Worm (Caenorhabditis elegans) whole organism, L4 larva: ENCODE measurements around the gene vit-3.

Experiments
- F26F4.8 ChIP-seq: fragments of 200-800 bp; sonication (Bioruptor generic); conservative IDR thresholded peaks from 2 replicates; pipeline ENCODE4 v1.3.6; 2022; ENCODE audit warnings: missing genetic modification characterization, missing compliant biosample characterization
- F44E2.7 ChIP-seq: fragments of 200-800 bp; sonication (Bioruptor generic); IDR thresholded peaks from 2 replicates; pipeline ENCODE4 v2.1.2; 2022; ENCODE audit warnings: missing genetic modification characterization, missing compliant biosample characterization
- Y105C5A.15 ChIP-seq: fragments of 200-800 bp; sonication (Bioruptor generic); IDR thresholded peaks from 2 replicates; pipeline ENCODE4 v1.3.6; 2022; ENCODE audit warnings: missing genetic modification characterization, missing compliant biosample characterization
- Y5F2A.4 ChIP-seq: fragments of 200-800 bp; sonication (Bioruptor generic); optimal IDR thresholded peaks from 2 replicates; lab custom pipeline; 2018; ENCODE audit warnings: mild to moderate bottlenecking, missing genetic modification characterization, missing compliant biosample characterization
- arid-1 ChIP-seq: fragments of 200-800 bp; sonication (Bioruptor generic); conservative IDR thresholded peaks from 2 replicates; pipeline ENCODE4 v1.3.6; 2022; ENCODE audit warnings: missing genetic modification reagents, missing genetic modification characterization, missing compliant biosample characterization
- attf-4 ChIP-seq: sonication (generic microtip); optimal IDR thresholded peaks from 3 replicates; lab custom pipeline; 2017; ENCODE audit warnings: missing biosample characterization, missing genetic modification characterization
- ces-1 ChIP-seq: fragments of 150-350 bp; sonication (generic microtip); optimal IDR thresholded peaks from 4 replicates; lab custom pipeline; 2014; ENCODE audit warnings: missing biosample characterization, missing genetic modification reagents, missing genetic modification characterization
- ctbp-1 ChIP-seq: fragments of 200-800 bp; sonication (Bioruptor generic); IDR thresholded peaks from 2 replicates; pipeline ENCODE4 v1.3.6; 2022; ENCODE audit warnings: missing genetic modification reagents, missing genetic modification characterization, missing compliant biosample characterization
- daf-16 ChIP-seq, 3 experiments: sonication (generic microtip); optimal IDR thresholded peaks; 2 replicates each; lab custom pipeline; 2016 to 2017; ENCODE audit warnings: missing genetic modification characterization in 3 of 3, missing genetic modification reagents in 3 of 3, mild to moderate bottlenecking in 2 of 3, missing compliant biosample characterization in 2 of 3, missing biosample characterization in 1 of 3, moderate library complexity in 1 of 3
- dmd-6 ChIP-seq: fragments of 200-800 bp; sonication (Bioruptor generic); IDR thresholded peaks from 2 replicates; pipeline ENCODE4 v1.3.6; 2022; ENCODE audit warnings: missing genetic modification reagents, missing genetic modification characterization, missing compliant biosample characterization
- dpl-1 ChIP-seq: fragments of 150-350 bp; optimal IDR thresholded peaks from 2 replicates; lab custom pipeline; 2014; ENCODE audit warnings: missing biosample characterization, missing genetic modification reagents, missing genetic modification characterization
- dve-1 ChIP-seq: sonication (generic microtip); optimal IDR thresholded peaks from 2 replicates; lab custom pipeline; 2017; ENCODE audit warnings: antibody characterized with exemption, mild to moderate bottlenecking, missing genetic modification characterization, missing compliant biosample characterization; ENCODE audit not compliant: insufficient read depth
- fkh-10 ChIP-seq: fragments of 150-350 bp; optimal IDR thresholded peaks from 2 replicates; lab custom pipeline; 2014; ENCODE audit warnings: missing biosample characterization, missing genetic modification reagents, missing genetic modification characterization
- gei-8 ChIP-seq: fragments of 200-800 bp; sonication (Bioruptor generic); optimal IDR thresholded peaks from 2 replicates; lab custom pipeline; 2018; ENCODE audit warnings: mild to moderate bottlenecking, missing genetic modification characterization, missing compliant biosample characterization
- hlh-11 ChIP-seq: fragments of 200-800 bp; sonication (Bioruptor generic); optimal IDR thresholded peaks from 2 replicates; lab custom pipeline; 2018; ENCODE audit warnings: mild to moderate bottlenecking, missing genetic modification characterization, missing compliant biosample characterization
- lin-1 ChIP-seq: fragments of 200-800 bp; sonication (Bioruptor generic); IDR thresholded peaks from 2 replicates; pipeline ENCODE4 v1.3.6; 2022; ENCODE audit warnings: missing genetic modification reagents, missing genetic modification characterization, missing compliant biosample characterization
- lin-13 ChIP-seq: fragments of 150-350 bp; optimal IDR thresholded peaks from 2 replicates; lab custom pipeline; 2014; ENCODE audit warnings: missing biosample characterization, missing genetic modification reagents, missing genetic modification characterization
- lin-29 ChIP-seq: fragments of 200-800 bp; sonication (Bioruptor generic); IDR thresholded peaks from 2 replicates; pipeline ENCODE4 v1.3.6; 2022; ENCODE audit warnings: missing genetic modification reagents, missing genetic modification characterization, missing compliant biosample characterization
- lin-39 ChIP-seq: fragments of 150-350 bp; optimal IDR thresholded peaks from 2 replicates; lab custom pipeline; 2014; ENCODE audit warnings: missing biosample characterization, missing genetic modification reagents, missing genetic modification characterization
- madf-9 ChIP-seq: fragments of 200-800 bp; sonication (Bioruptor generic); conservative IDR thresholded peaks from 2 replicates; pipeline ENCODE4 v1.3.6; 2022; ENCODE audit warnings: missing genetic modification reagents, missing genetic modification characterization, missing compliant biosample characterization
- mxl-3 ChIP-seq: fragments of 200-800 bp; sonication (Bioruptor generic); optimal IDR thresholded peaks from 2 replicates; lab custom pipeline; 2018; ENCODE audit warnings: mild to moderate bottlenecking, missing genetic modification characterization, missing compliant biosample characterization
- nhr-11 ChIP-seq: fragments of 150-350 bp; optimal IDR thresholded peaks from 2 replicates; lab custom pipeline; 2014; ENCODE audit warnings: missing biosample characterization, missing genetic modification characterization
- nhr-237 ChIP-seq: sonication (generic microtip); optimal IDR thresholded peaks from 2 replicates; lab custom pipeline; 2017; ENCODE audit warnings: missing biosample characterization, missing genetic modification characterization
- nhr-25 ChIP-seq: sonication (generic microtip); optimal IDR thresholded peaks from 2 replicates; lab custom pipeline; 2017; ENCODE audit warnings: missing genetic modification characterization, mild to moderate bottlenecking, missing compliant biosample characterization, antibody characterized with exemption, moderate library complexity, borderline replicate concordance; ENCODE audit not compliant: insufficient read depth
- nhr-28 ChIP-seq: fragments of 150-350 bp; optimal IDR thresholded peaks from 2 replicates; lab custom pipeline; 2014; ENCODE audit warnings: missing biosample characterization, missing genetic modification characterization
- nhr-41 ChIP-seq: fragments of 200-800 bp; sonication (Bioruptor generic); IDR thresholded peaks from 2 replicates; pipeline ENCODE4 v1.3.6; 2022; ENCODE audit warnings: missing genetic modification reagents, missing genetic modification characterization, missing compliant biosample characterization
- nhr-48 ChIP-seq: sonication (generic microtip); optimal IDR thresholded peaks from 2 replicates; lab custom pipeline; 2016; ENCODE audit warnings: mild to moderate bottlenecking, missing genetic modification characterization, missing compliant biosample characterization
- nhr-76 ChIP-seq: fragments of 150-350 bp; optimal IDR thresholded peaks from 2 replicates; lab custom pipeline; 2014; ENCODE audit warnings: missing biosample characterization, missing genetic modification characterization
- nhr-77 ChIP-seq: fragments of 150-350 bp; optimal IDR thresholded peaks from 2 replicates; lab custom pipeline; 2014; ENCODE audit warnings: missing biosample characterization, missing genetic modification characterization
- pqm-1 ChIP-seq: sonication (generic microtip); optimal IDR thresholded peaks from 2 replicates; lab custom pipeline; 2017; ENCODE audit warnings: missing biosample characterization, missing genetic modification characterization
- skn-1 ChIP-seq: fragments of 150-350 bp; optimal IDR thresholded peaks from 2 replicates; lab custom pipeline; 2014; ENCODE audit warnings: missing biosample characterization, missing genetic modification characterization
- unc-62 ChIP-seq, 3 experiments: fragments of 150-350 bp in 1 of 3; sonication (generic microtip); optimal IDR thresholded peaks in 2 of 3; peaks in 1 of 3; 1 replicate in 1 of 3; 2 replicates in 2 of 3; lab custom pipeline; 2014 to 2017; ENCODE audit warnings: missing biosample characterization in 3 of 3, missing genetic modification characterization in 3 of 3, missing genetic modification reagents in 3 of 3, missing genotype in 1 of 3
- zip-11 ChIP-seq: fragments of 200-800 bp; sonication (Bioruptor generic); IDR thresholded peaks from 2 replicates; pipeline ENCODE4 v1.3.6; 2022; ENCODE audit warnings: missing genetic modification characterization, missing compliant biosample characterization
- ztf-11 ChIP-seq: fragments of 150-350 bp; optimal IDR thresholded peaks from 2 replicates; lab custom pipeline; 2014; ENCODE audit warnings: missing biosample characterization, missing genetic modification characterization
- ztf-7 ChIP-seq: fragments of 150-350 bp; optimal IDR thresholded peaks from 2 replicates; lab custom pipeline; 2014; ENCODE audit warnings: missing biosample characterization, missing genetic modification characterization

Gene vit-3

DNA sequence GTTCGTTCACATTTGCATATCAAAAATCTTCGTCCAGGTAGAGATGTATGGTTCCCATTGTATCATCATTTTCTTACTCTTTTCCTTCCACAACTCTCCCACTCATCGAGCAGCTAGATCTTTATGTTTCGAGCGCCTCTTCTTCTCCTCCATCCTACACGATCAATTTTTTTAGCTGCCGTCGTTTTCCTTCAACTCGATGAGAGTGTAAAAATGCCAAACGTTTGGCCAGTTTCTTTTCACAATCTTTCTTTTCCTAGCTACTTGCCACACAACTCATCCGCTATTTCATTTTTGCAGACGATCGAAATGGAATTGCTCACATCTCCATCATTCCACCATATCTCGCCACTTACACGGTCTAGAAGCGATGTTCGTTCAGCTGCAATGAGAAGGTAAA is 29.2 kb upstream of the vit-3 start, which contains the start of gene C18B2.3:
C18B2.3 (plus strand) TSS at position 301 of the 400 bp plus-strand sequence.
- TF ChIP-seq lin-1 (GFP tag; lab: Robert Waterston, UW): no peak
- TF ChIP-seq nhr-41 (GFP tag; lab: Robert Waterston, UW): no peak
- TF ChIP-seq unc-62 (GFP tag; optimal IDR thresholded peaks at IDR 0.05 in 1 of 2; lab: Kevin White, UChicago): peak in 1 of 2 experiments; percentile 87
- TF ChIP-seq unc-62 (tag; optimal IDR thresholded peaks at IDR 0.05; lab: Kevin White, UChicago): no peak
- TF ChIP-seq mxl-3 (GFP tag; lab: Kevin White, UChicago): no peak
- TF ChIP-seq zip-11: no peak
- TF ChIP-seq fkh-10 (GFP tag; lab: Kevin White, UChicago): no peak
- TF ChIP-seq arid-1 (GFP tag; lab: Robert Waterston, UW): no peak
- no peak for TF ChIP-seq nhr-76 (tag; lab: Kevin White, UChicago)
- TF ChIP-seq, all 104 proteins: peak for 1

ce11 chrX:3600390-3600789 is 28.0 kb upstream of the vit-3 start, which contains the start of gene cgr-1:
TSS of gene cgr-1 (minus strand) at chrX:3600457.
- TF ChIP-seq nhr-28 (peak; percentile 57), Y105C5A.15 (GFP tag; lab: Robert Waterston, UW) (no peak), dmd-6 (GFP tag; lab: Robert Waterston, UW) (peak; percentile 13; the same call in 1 of the 2 replicates), gei-8 (no peak), pqm-1 (peak; percentile 46), lin-39 (tag; lab: Kevin White, UChicago) (no peak), hlh-11 (tag; lab: Kevin White, UChicago) (peak; percentile 47), nhr-25 (tag; lab: Kevin White, UChicago) (no peak), madf-9 (no peak), dve-1 (peak; percentile 63), skn-1 (tag; lab: Kevin White, UChicago) (no peak), nhr-41 (GFP tag; lab: Robert Waterston, UW) (no peak), ces-1 (GFP tag; lab: Kevin White, UChicago) (no peak), nhr-48 (no peak), daf-16 (GFP tag; optimal IDR thresholded peaks at IDR 0.05; lab: Kevin White, UChicago) (no peak), daf-16 (tag; optimal IDR thresholded peaks at IDR 0.05; lab: Kevin White, UChicago) (peak; percentile 80), F26F4.8 (GFP tag; lab: Robert Waterston, UW) (no peak)
- TF ChIP-seq, all 104 proteins: peak for 6

DNA sequence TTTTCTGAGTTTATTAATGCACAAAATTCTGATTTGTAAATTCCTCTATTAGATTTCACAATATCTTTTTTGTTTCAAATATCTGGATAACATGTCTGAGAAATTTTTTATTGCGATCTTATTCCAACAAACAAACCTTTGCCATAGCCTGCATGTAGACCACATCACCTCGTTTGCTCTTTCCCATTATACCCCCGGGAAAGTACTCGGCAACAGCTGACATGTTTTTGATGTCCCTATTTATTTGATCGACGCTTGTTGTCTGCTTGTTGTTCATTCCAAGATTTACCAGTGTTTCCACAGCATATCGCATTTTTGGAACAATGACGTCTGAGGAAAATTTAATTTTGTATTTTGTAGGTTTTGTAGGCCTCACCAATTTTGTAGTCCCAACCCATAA is 27.5 kb upstream of the vit-3 start:
- TF ChIP-seq attf-4: no peak
- peak in 1 of 2 experiments; percentile 84 for TF ChIP-seq daf-16 (GFP tag; optimal IDR thresholded peaks at IDR 0.05; lab: Kevin White, UChicago)
- no peak for TF ChIP-seq daf-16 (tag; optimal IDR thresholded peaks at IDR 0.05; lab: Kevin White, UChicago)

- TF ChIP-seq mxl-3 (GFP tag; lab: Kevin White, UChicago) (no peak), ztf-11 (tag; lab: Kevin White, UChicago) (no peak), F26F4.8 (GFP tag; lab: Robert Waterston, UW) (no peak), nhr-76 (tag; lab: Kevin White, UChicago) (no peak), lin-29 (GFP tag; lab: Robert Waterston, UW) (no peak), lin-13 (no peak), nhr-237 (no peak), nhr-11 (tag; lab: Kevin White, UChicago) (no peak), ctbp-1 (GFP tag; lab: Robert Waterston, UW) (no peak), nhr-48 (no peak), ztf-7 (tag; lab: Kevin White, UChicago) (no peak), nhr-77 (tag; lab: Kevin White, UChicago) (no peak), F44E2.7 (no peak), Y5F2A.4 (GFP tag; lab: Kevin White, UChicago) (no peak), dpl-1 (no peak)
Observed at ce11 chrX:3596967-3597366, 24.6 kb upstream of the vit-3 start.
